Fruit fly (Drosophila melanogaster) whole organism, embryonic: Measurements from ENCODE around the gene Pgd.

Experiments
- Bgb ChIP-seq: fragments of 200-800 bp; sonication (Bioruptor generic); IDR thresholded peaks from 2 replicates; pipeline ENCODE4 v1.3.6; 2022; ENCODE audit warnings: missing biosample characterization, missing genetic modification characterization; ENCODE audit not compliant: partially characterized antibody
- CG10321 ChIP-seq: fragments of 200-800 bp; sonication (Bioruptor generic); IDR thresholded peaks from 2 replicates; pipeline ENCODE4 v1.3.6; 2022; ENCODE audit warnings: missing biosample characterization, missing genetic modification characterization
- CG10959 ChIP-seq: fragments of 200-800 bp; sonication (Bioruptor generic); IDR thresholded peaks from 2 replicates; pipeline ENCODE4 v1.3.6; 2022; ENCODE audit warnings: missing biosample characterization, missing genetic modification characterization
- CG12391 ChIP-seq: fragments of 200-800 bp; sonication (Bioruptor generic); optimal IDR thresholded peaks from 3 replicates; lab custom pipeline; 2018; ENCODE audit warnings: missing biosample characterization, mild to moderate bottlenecking, missing genetic modification characterization, moderate library complexity
- CG13624 ChIP-seq: fragments of 200-800 bp; sonication (Bioruptor generic); optimal IDR thresholded peaks from 2 replicates; lab custom pipeline; 2016; ENCODE audit warnings: missing biosample characterization, missing genetic modification characterization
- CG13894 ChIP-seq: fragments of 200-800 bp; sonication (Bioruptor generic); optimal IDR thresholded peaks from 3 replicates; lab custom pipeline; 2018; ENCODE audit warnings: missing biosample characterization, mild to moderate bottlenecking, missing genetic modification characterization, moderate library complexity
- CG15696 ChIP-seq: fragments of 200-800 bp; sonication (Bioruptor generic); optimal IDR thresholded peaks from 2 replicates; lab custom pipeline; 2019; ENCODE audit warnings: missing biosample characterization, mild to moderate bottlenecking, missing genetic modification characterization, moderate library complexity
- CG1603 ChIP-seq: fragments of 200-800 bp; sonication (Bioruptor generic); optimal IDR thresholded peaks from 2 replicates; lab custom pipeline; 2019; ENCODE audit warnings: missing biosample characterization, mild to moderate bottlenecking, missing genetic modification characterization, moderate library complexity
- CG16779 ChIP-seq: fragments of 200-800 bp; sonication (Bioruptor generic); IDR thresholded peaks from 2 replicates; pipeline ENCODE4 v1.3.6; 2022; ENCODE audit warnings: missing biosample characterization, missing genetic modification characterization
- CG17361 ChIP-seq: fragments of 200-800 bp; sonication (Bioruptor generic); IDR thresholded peaks from 3 replicates; pipeline ENCODE4 v1.3.6; 2022; ENCODE audit warnings: missing biosample characterization, missing genetic modification characterization
- CG17385 ChIP-seq: fragments of 200-800 bp; sonication (Bioruptor generic); optimal IDR thresholded peaks from 3 replicates; lab custom pipeline; 2018; ENCODE audit warnings: missing biosample characterization, mild to moderate bottlenecking, missing genetic modification characterization
- CG1792 ChIP-seq: fragments of 200-800 bp; sonication (Bioruptor generic); optimal IDR thresholded peaks from 2 replicates; lab custom pipeline; 2016; ENCODE audit warnings: missing biosample characterization, missing genetic modification characterization
- CG18476 ChIP-seq: fragments of 200-800 bp; sonication (Bioruptor generic); optimal IDR thresholded peaks from 2 replicates; lab custom pipeline; 2016; ENCODE audit warnings: missing biosample characterization, mild to moderate bottlenecking, missing genetic modification characterization
- CG2116 ChIP-seq: fragments of 200-800 bp; sonication (Bioruptor generic); optimal IDR thresholded peaks from 3 replicates; lab custom pipeline; 2018; ENCODE audit warnings: missing biosample characterization, mild to moderate bottlenecking, missing genetic modification characterization
- CG2889 ChIP-seq: fragments of 200-800 bp; sonication (Bioruptor generic); IDR thresholded peaks from 3 replicates; pipeline ENCODE4 v1.3.6; 2022; ENCODE audit warnings: missing biosample characterization, missing genetic modification characterization
- CG3065 ChIP-seq: fragments of 200-800 bp; sonication (Bioruptor generic); optimal IDR thresholded peaks from 2 replicates; lab custom pipeline; 2016; ENCODE audit warnings: missing biosample characterization, missing genetic modification characterization
- CG3163 ChIP-seq: fragments of 200-800 bp; sonication (Bioruptor generic); optimal IDR thresholded peaks from 3 replicates; lab custom pipeline; 2016; ENCODE audit warnings: missing biosample characterization, missing genetic modification characterization
- CG32767 ChIP-seq: fragments of 200-800 bp; sonication (Bioruptor generic); IDR thresholded peaks from 2 replicates; pipeline ENCODE4 v1.3.6; 2022; ENCODE audit warnings: missing biosample characterization, missing genetic modification characterization
- CG32772 ChIP-seq: fragments of 200-800 bp; sonication (Bioruptor generic); IDR thresholded peaks from 2 replicates; pipeline ENCODE4 v1.3.6; 2022; ENCODE audit warnings: missing biosample characterization, missing genetic modification characterization
- CG4282 ChIP-seq: fragments of 200-800 bp; sonication (Bioruptor generic); optimal IDR thresholded peaks from 2 replicates; lab custom pipeline; 2016; ENCODE audit warnings: missing biosample characterization, missing genetic modification characterization
- CG43689 ChIP-seq: fragments of 200-800 bp; sonication (Bioruptor generic); IDR thresholded peaks from 2 replicates; pipeline ENCODE4 v1.3.6; 2022; ENCODE audit warnings: missing biosample characterization, missing genetic modification characterization
- CG9609 ChIP-seq: fragments of 200-800 bp; sonication (Bioruptor generic); optimal IDR thresholded peaks from 3 replicates; lab custom pipeline; 2016; ENCODE audit warnings: missing biosample characterization, missing genetic modification characterization
- CG9727 ChIP-seq: fragments of 200-800 bp; sonication (Bioruptor generic); optimal IDR thresholded peaks from 3 replicates; lab custom pipeline; 2017; ENCODE audit warnings: missing biosample characterization, mild to moderate bottlenecking, missing genetic modification characterization
- CG9817 ChIP-seq: fragments of 200-800 bp; sonication (Bioruptor generic); optimal IDR thresholded peaks from 2 replicates; lab custom pipeline; 2018; ENCODE audit warnings: missing biosample characterization, mild to moderate bottlenecking, missing genetic modification characterization, moderate library complexity
- CG9876 ChIP-seq: fragments of 200-800 bp; sonication (Bioruptor generic); optimal IDR thresholded peaks from 2 replicates; lab custom pipeline; 2016; ENCODE audit warnings: missing biosample characterization, missing genetic modification characterization
- CkIIα-i1 ChIP-seq: fragments of 200-800 bp; sonication (Bioruptor generic); IDR thresholded peaks from 2 replicates; pipeline ENCODE4 v1.3.6; 2022; ENCODE audit warnings: missing biosample characterization, missing genetic modification characterization
- D ChIP-seq, 2 experiments: fragments of 200-800 bp in 1 of 2; fragments of >200 bp in 1 of 2; sonication (Bioruptor generic) in 1 of 2; optimal IDR thresholded peaks; 2 replicates in 1 of 2; 3 replicates in 1 of 2; lab custom pipeline; 2017; ENCODE audit warnings: mild to moderate bottlenecking in 1 of 2, missing biosample characterization in 1 of 2, missing genetic modification characterization in 1 of 2, missing genetic modification reagents in 1 of 2
- Drgx ChIP-seq: fragments of 200-800 bp; sonication (Bioruptor generic); IDR thresholded peaks from 2 replicates; pipeline ENCODE4 v1.3.6; 2022; ENCODE audit warnings: missing biosample characterization, missing genetic modification characterization
- E2f1 ChIP-seq: fragments of 200-800 bp; sonication (Bioruptor generic); IDR thresholded peaks from 2 replicates; pipeline ENCODE4 v1.3.6; 2022; ENCODE audit warnings: missing biosample characterization, missing genetic modification characterization
- ERR ChIP-seq: fragments of 200-800 bp; sonication (Bioruptor generic); optimal IDR thresholded peaks from 2 replicates; lab custom pipeline; 2016; ENCODE audit warnings: missing biosample characterization, missing genetic modification characterization
- HHEX ChIP-seq: fragments of 200-800 bp; sonication (Bioruptor generic); optimal IDR thresholded peaks from 3 replicates; lab custom pipeline; 2017; ENCODE audit warnings: missing biosample characterization, mild to moderate bottlenecking, missing genetic modification characterization, missing genetic modification reagents
- Rx ChIP-seq: fragments of 200-800 bp; sonication (Bioruptor generic); IDR thresholded peaks from 2 replicates; pipeline ENCODE4 v1.3.6; 2022; ENCODE audit warnings: missing biosample characterization, missing genetic modification characterization
- Xrp1 ChIP-seq: fragments of 200-800 bp; sonication (Bioruptor generic); IDR thresholded peaks from 2 replicates; pipeline ENCODE4 v1.3.6; 2022; ENCODE audit warnings: missing biosample characterization, missing genetic modification characterization
- al ChIP-seq: fragments of 200-800 bp; sonication (Bioruptor generic); IDR thresholded peaks from 2 replicates; pipeline ENCODE4 v1.3.6; 2022; ENCODE audit warnings: missing biosample characterization, missing genetic modification characterization
- bbx ChIP-seq: fragments of 200-800 bp; sonication (Bioruptor generic); IDR thresholded peaks from 2 replicates; pipeline ENCODE4 v1.3.6; 2022; ENCODE audit warnings: missing biosample characterization, missing genetic modification characterization; ENCODE audit not compliant: partially characterized antibody
- bsh ChIP-seq, 2 experiments: fragments of 200-800 bp; sonication (Bioruptor generic); optimal IDR thresholded peaks; 2 replicates each; lab custom pipeline; 2017 to 2018; ENCODE audit warnings: mild to moderate bottlenecking in 2 of 2, missing biosample characterization in 2 of 2, missing genetic modification characterization in 2 of 2, moderate library complexity in 1 of 2
- caup ChIP-seq: fragments of 200-800 bp; sonication (Bioruptor generic); optimal IDR thresholded peaks from 3 replicates; lab custom pipeline; 2017; ENCODE audit warnings: missing biosample characterization, mild to moderate bottlenecking, missing genetic modification characterization, moderate library complexity; ENCODE audit not compliant: severe bottlenecking
- dan ChIP-seq: fragments of 200-800 bp; sonication (Bioruptor generic); IDR thresholded peaks from 2 replicates; pipeline ENCODE4 v1.3.6; 2022; ENCODE audit warnings: missing biosample characterization, missing genetic modification characterization
- gcm2 ChIP-seq: fragments of 200-800 bp; sonication (Bioruptor generic); optimal IDR thresholded peaks from 2 replicates; lab custom pipeline; 2016; ENCODE audit warnings: missing biosample characterization, missing genetic modification characterization
- gro ChIP-seq: fragments of 200-800 bp; sonication (Bioruptor generic); optimal IDR thresholded peaks from 2 replicates; lab custom pipeline; 2016; ENCODE audit warnings: missing biosample characterization, missing genetic modification characterization
- lilli ChIP-seq: fragments of 200-800 bp; sonication (Bioruptor generic); optimal IDR thresholded peaks from 3 replicates; lab custom pipeline; 2016; ENCODE audit warnings: missing biosample characterization, missing genetic modification characterization
- mirr ChIP-seq: fragments of 200-800 bp; sonication (Bioruptor generic); optimal IDR thresholded peaks from 3 replicates; lab custom pipeline; 2018; ENCODE audit warnings: missing biosample characterization, mild to moderate bottlenecking, missing genetic modification characterization
- oc ChIP-seq: fragments of 200-800 bp; sonication (Bioruptor generic); optimal IDR thresholded peaks from 2 replicates; lab custom pipeline; 2018; ENCODE audit warnings: missing biosample characterization, mild to moderate bottlenecking, missing genetic modification characterization, moderate library complexity
- org-1 ChIP-seq: fragments of 200-800 bp; sonication (Bioruptor generic); optimal IDR thresholded peaks from 2 replicates; lab custom pipeline; 2017; ENCODE audit warnings: missing biosample characterization, missing genetic modification characterization
- slou ChIP-seq: fragments of 200-800 bp; sonication (Bioruptor generic); optimal IDR thresholded peaks from 3 replicates; lab custom pipeline; 2016; ENCODE audit warnings: missing biosample characterization, missing genetic modification characterization
- stwl ChIP-seq: fragments of 200-800 bp; sonication (Bioruptor generic); optimal IDR thresholded peaks from 3 replicates; lab custom pipeline; 2018; ENCODE audit warnings: missing biosample characterization, mild to moderate bottlenecking, missing genetic modification characterization, moderate library complexity
- tll ChIP-seq, 2 experiments: fragments of 200-800 bp in 1 of 2; fragments of >200 bp in 1 of 2; sonication (Bioruptor generic) in 1 of 2; optimal IDR thresholded peaks; 2 replicates each; lab custom pipeline; 2017 to 2019; ENCODE audit warnings: missing biosample characterization in 2 of 2, missing genetic modification characterization in 2 of 2, mild to moderate bottlenecking in 1 of 2, moderate library complexity in 1 of 2
- vvl ChIP-seq: fragments of 200-800 bp; sonication (Bioruptor generic); IDR thresholded peaks from 2 replicates; pipeline ENCODE4 v1.3.6; 2022; ENCODE audit warnings: missing biosample characterization, missing genetic modification characterization

Gene Pgd

dm6 chrX:2123965-2124688 lies 20.8 kb upstream of the Pgd start (continued):
- TF ChIP-seq CG43689 (GFP tag; lab: Robert Waterston, UW): peak; percentile 64; the same call in 1 of the 2 replicates
- TF ChIP-seq CG18476 (GFP tag; lab: Kevin White, UChicago): peak; percentile 90
- TF ChIP-seq Xrp1 (GFP tag; lab: Robert Waterston, UW): peak; percentile 95
- peak; percentile 98 for TF ChIP-seq CG15696
- TF ChIP-seq CG17385 (GFP tag; lab: Kevin White, UChicago): peak; percentile 96
- peak; percentile 66 for TF ChIP-seq CG9876
- no peak for TF ChIP-seq ERR (GFP tag; lab: Kevin White, UChicago)
- no peak for TF ChIP-seq D (optimal IDR thresholded peaks at IDR 0.05; lab: Kevin White, UChicago)
- peak; percentile 99 for TF ChIP-seq D (GFP tag; optimal IDR thresholded peaks at IDR 0.05; lab: Kevin White, UChicago)
- TF ChIP-seq CG32767 (GFP tag; lab: Robert Waterston, UW): no peak; the same call in 1 of the 2 replicates
- peak; percentile 90 for TF ChIP-seq CG32772
- TF ChIP-seq CG2116 (GFP tag; lab: Kevin White, UChicago): peak; percentile 77
- TF ChIP-seq bsh (GFP tag; optimal IDR thresholded peaks at IDR 0.05; lab: Kevin White, UChicago): peak; percentile 80 to 96
- TF ChIP-seq CkIIα-i1 (GFP tag; lab: Robert Waterston, UW): no peak
- peak; percentile 75 for TF ChIP-seq dan (GFP tag; lab: Robert Waterston, UW)
- peak; percentile 62 for TF ChIP-seq stwl (tag; lab: Kevin White, UChicago)
- peak; percentile 91 for TF ChIP-seq org-1 (GFP tag; lab: Kevin White, UChicago)
- peak; percentile 54 for TF ChIP-seq CG13624 (GFP tag; lab: Kevin White, UChicago)
- TF ChIP-seq Rx (GFP tag; lab: Robert Waterston, UW): peak; percentile 78
- peak; percentile 59; the same call in 1 of the 2 replicates for TF ChIP-seq CG10321 (GFP tag; lab: Robert Waterston, UW)
- TF ChIP-seq lilli (GFP tag; lab: Kevin White, UChicago): peak; percentile 84
- TF ChIP-seq slou (GFP tag; lab: Kevin White, UChicago): peak; percentile 90
- TF ChIP-seq CG13894 (tag; lab: Kevin White, UChicago): peak; percentile 86
- peak; percentile 69 for TF ChIP-seq gcm2
- peak; percentile 93 for TF ChIP-seq oc (tag; lab: Kevin White, UChicago)
- peak; percentile 94 for TF ChIP-seq CG4282 (GFP tag; lab: Kevin White, UChicago)
- no peak for TF ChIP-seq Bgb (GFP tag; lab: Robert Waterston, UW)
- peak; percentile 96 for TF ChIP-seq caup (GFP tag; lab: Kevin White, UChicago)
- TF ChIP-seq HHEX (GFP tag; lab: Kevin White, UChicago): peak; percentile 97
- peak; percentile 88 for TF ChIP-seq CG9609 (GFP tag; lab: Kevin White, UChicago)
- peak; percentile 50 for TF ChIP-seq mirr (GFP tag; lab: Kevin White, UChicago)
- peak; percentile 89 for TF ChIP-seq CG3065
- peak in 1 of 2 experiments; percentile 22 for TF ChIP-seq tll (GFP tag; optimal IDR thresholded peaks at IDR 0.05; lab: Kevin White, UChicago)
- TF ChIP-seq vvl (GFP tag; lab: Robert Waterston, UW): peak; percentile 90
- TF ChIP-seq CG12391 (tag; lab: Kevin White, UChicago): peak; percentile 99
- TF ChIP-seq Drgx (GFP tag; lab: Robert Waterston, UW): peak; percentile 78
- peak; percentile 91 for TF ChIP-seq E2f1 (GFP tag; lab: Robert Waterston, UW)
- no peak for TF ChIP-seq CG3163 (GFP tag; lab: Kevin White, UChicago)
- TF ChIP-seq al (GFP tag; lab: Robert Waterston, UW): peak; percentile 89
- peak; percentile 100 for TF ChIP-seq CG17361 (GFP tag; lab: Robert Waterston, UW)
- TF ChIP-seq CG10959 (GFP tag; lab: Robert Waterston, UW): peak; percentile 90
- TF ChIP-seq CG9817 (tag; lab: Kevin White, UChicago): peak; percentile 96
- TF ChIP-seq CG1603 (tag; lab: Kevin White, UChicago): peak; percentile 81
- no peak for TF ChIP-seq bbx (GFP tag; lab: Robert Waterston, UW)
- peak; percentile 99 for TF ChIP-seq CG9727 (GFP tag; lab: Kevin White, UChicago)
- peak; percentile 75; the same call in 2 of the 3 replicates for TF ChIP-seq CG2889 (GFP tag; lab: Robert Waterston, UW)
- peak; percentile 62; the same call in 1 of the 2 replicates for TF ChIP-seq CG16779
- peak; percentile 73 for TF ChIP-seq CG1792
- TF ChIP-seq gro (GFP tag; lab: Kevin White, UChicago): peak; percentile 10
